Fruit fly (Drosophila melanogaster): ENCODE measurements around the gene tut.
A peak's percentile ranks its signal among the peaks of the same experiment; 100 is the strongest.

Gene tut

DNA sequence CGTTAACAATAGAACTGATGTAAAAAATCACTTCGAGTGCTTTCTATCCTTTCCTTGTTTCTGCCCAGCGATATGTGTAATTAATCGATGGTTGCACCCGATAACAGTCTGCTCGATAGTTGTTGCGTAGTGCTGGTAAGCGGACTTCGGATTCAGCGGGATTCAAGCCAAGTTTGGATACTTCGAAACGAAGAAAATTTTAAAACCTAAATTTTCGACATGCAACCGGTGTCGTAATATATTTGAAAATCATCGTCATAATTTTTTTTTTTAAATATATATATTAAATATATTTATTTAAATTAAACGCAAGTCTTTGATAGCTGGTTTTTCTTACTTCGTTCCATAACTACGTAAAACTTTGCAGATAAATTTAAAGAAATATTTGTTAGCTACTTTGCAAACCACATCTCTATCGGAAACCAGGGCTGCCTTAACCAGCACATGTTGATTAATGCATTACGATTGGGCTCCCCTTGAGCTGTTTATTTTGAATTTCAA is 12.7 kb downstream of the tut start, which contains the start of the genes UbcE2M and Dhps (continued):
- TF ChIP-seq Mad (GFP tag; optimal IDR thresholded peaks at IDR 0.05) (no peak), CG8089 (GFP tag; optimal IDR thresholded peaks at IDR 0.05) (no peak), Trl (optimal IDR thresholded peaks at IDR 0.05) (no peak), Trl (GFP tag; optimal IDR thresholded peaks at IDR 0.05) (peak; percentile 31), nau (GFP tag; optimal IDR thresholded peaks at IDR 0.05) (no peak), CG13287 (GFP tag; IDR thresholded peaks at IDR 0.05; ENCODE audit: partially characterized antibody) (peak; percentile 71), sima (GFP tag; optimal IDR thresholded peaks at IDR 0.05) (no peak), CG17385 (GFP tag; optimal IDR thresholded peaks at IDR 0.05) (peak; percentile 69), pum (GFP tag; optimal IDR thresholded peaks at IDR 0.05) (peak; percentile 38), CG6683 (GFP tag; optimal IDR thresholded peaks at IDR 0.05) (peak; percentile 58), HmgZ (tag; optimal IDR thresholded peaks at IDR 0.05) (peak; percentile 70), CG9215 (GFP tag; IDR thresholded peaks at IDR 0.05) (peak; percentile 85), CG11696 (GFP tag; IDR thresholded peaks at IDR 0.05) (no peak), CG3847 (GFP tag; IDR thresholded peaks at IDR 0.05) (peak; percentile 87), wor (GFP tag; IDR thresholded peaks at IDR 0.05) (peak; percentile 27; the same call in 1 of the 2 replicates), exex (tag; optimal IDR thresholded peaks at IDR 0.05) (no peak), ash1 (GFP tag; optimal IDR thresholded peaks at IDR 0.05) (no peak), bsh (GFP tag; optimal IDR thresholded peaks at IDR 0.05) (peak in 1 of 2 experiments; percentile 62), CG1792 (GFP tag; optimal IDR thresholded peaks at IDR 0.05) (no peak), ac (GFP tag; optimal IDR thresholded peaks at IDR 0.05) (no peak), Hand (GFP tag; optimal IDR thresholded peaks at IDR 0.05) (peak; percentile 19), p53 (GFP tag; optimal IDR thresholded peaks at IDR 0.05) (no peak), Ptx1 (GFP tag; IDR thresholded peaks at IDR 0.05) (peak; percentile 73), dm (GFP tag; optimal IDR thresholded peaks at IDR 0.05) (peak; percentile 52), CG3281 (GFP tag; optimal IDR thresholded peaks at IDR 0.05) (peak; percentile 86), bowl (GFP tag; IDR thresholded peaks at IDR 0.05) (no peak), CG9609 (GFP tag; optimal IDR thresholded peaks at IDR 0.05) (peak; percentile 6), CG10431 (GFP tag; optimal IDR thresholded peaks at IDR 0.05) (peak; percentile 48), ERR (GFP tag; optimal IDR thresholded peaks at IDR 0.05) (no peak), Hey (tag; optimal IDR thresholded peaks at IDR 0.05) (no peak), CG6791 (GFP tag; IDR thresholded peaks at IDR 0.05; ENCODE audit: partially characterized antibody) (peak; percentile 82), Lim3 (GFP tag; IDR thresholded peaks at IDR 0.05) (no peak), CG32532 (GFP tag; IDR thresholded peaks at IDR 0.05) (peak; percentile 74), CG13296 (GFP tag; optimal IDR thresholded peaks at IDR 0.05) (peak; percentile 72), CG14050 (GFP tag; IDR thresholded peaks at IDR 0.05) (peak; percentile 46; the same call in 1 of the 3 replicates), tx (GFP tag; optimal IDR thresholded peaks at IDR 0.05) (peak; percentile 10), caup (GFP tag; optimal IDR thresholded peaks at IDR 0.05; ENCODE audit: severe bottlenecking) (peak; percentile 36), CG3065 (GFP tag; optimal IDR thresholded peaks at IDR 0.05) (peak; percentile 10), CG18599 (GFP tag; optimal IDR thresholded peaks at IDR 0.05) (no peak), lmd (GFP tag; IDR thresholded peaks at IDR 0.05) (peak; percentile 61), Six4 (GFP tag; optimal IDR thresholded peaks at IDR 0.05) (peak; percentile 31), dan (GFP tag; IDR thresholded peaks at IDR 0.05) (no peak), CG12942 (GFP tag; optimal IDR thresholded peaks at IDR 0.05) (peak; percentile 53), sqz (GFP tag; optimal IDR thresholded peaks at IDR 0.05) (no peak), Usf (GFP tag; optimal IDR thresholded peaks at IDR 0.05) (peak; percentile 73), tna (GFP tag; IDR thresholded peaks at IDR 0.05; ENCODE audit: partially characterized antibody) (no peak), CG13775 (GFP tag; optimal IDR thresholded peaks at IDR 0.05) (peak; percentile 85), kni (GFP tag; optimal IDR thresholded peaks at IDR 0.05) (no peak), al (GFP tag; IDR thresholded peaks at IDR 0.05) (peak; percentile 71), CG14441 (GFP tag; IDR thresholded peaks at IDR 0.05) (peak; percentile 63; the same call in 1 of the 2 replicates), Deaf1 (tag; optimal IDR thresholded peaks at IDR 0.05) (no peak)

All from whole organism, embryonic.